Worm (Caenorhabditis elegans) whole organism, young adult: ENCODE data around the gene atf-6.

Source experiments
- B0019.2 ChIP-seq: fragments of 200-800 bp; sonication (Bioruptor generic); conservative IDR thresholded peaks from 2 replicates; pipeline ENCODE4 v1.3.6; 2022; ENCODE audit warnings: missing genetic modification reagents, missing genetic modification characterization, missing compliant biosample characterization
- F49E8.2 ChIP-seq: sonication (generic microtip); optimal IDR thresholded peaks from 3 replicates; lab custom pipeline; 2017; ENCODE audit warnings: missing genetic modification characterization, mild to moderate bottlenecking, missing compliant biosample characterization, antibody characterized with exemption, moderate library complexity; ENCODE audit not compliant: insufficient read depth
- F57A8.1 ChIP-seq: fragments of 200-800 bp; sonication (Bioruptor generic); optimal IDR thresholded peaks from 2 replicates; lab custom pipeline; 2018; ENCODE audit warnings: mild to moderate bottlenecking, missing genetic modification characterization, moderate library complexity, missing compliant biosample characterization
- Y53F4B.3 ChIP-seq: fragments of 200-800 bp; sonication (Bioruptor generic); IDR thresholded peaks from 2 replicates; pipeline ENCODE4 v1.3.6; 2022; ENCODE audit warnings: missing genetic modification reagents, missing genetic modification characterization, missing compliant biosample characterization
- Y79H2A.3 ChIP-seq: fragments of 200-800 bp; sonication (Bioruptor generic); conservative IDR thresholded peaks from 2 replicates; pipeline ENCODE4 v1.3.6; 2022; ENCODE audit warnings: missing genetic modification reagents, missing genetic modification characterization, missing compliant biosample characterization
- ZK185.1 ChIP-seq: sonication (generic microtip); optimal IDR thresholded peaks from 2 replicates; lab custom pipeline; 2016; ENCODE audit warnings: mild to moderate bottlenecking, missing genetic modification characterization, missing compliant biosample characterization; ENCODE audit not compliant: poor library complexity, severe bottlenecking
- atf-7 ChIP-seq: sonication (generic microtip); optimal IDR thresholded peaks from 2 replicates; lab custom pipeline; 2017; ENCODE audit warnings: mild to moderate bottlenecking, missing genetic modification characterization, missing compliant biosample characterization
- attf-3 ChIP-seq: fragments of 200-800 bp; sonication (Bioruptor generic); conservative IDR thresholded peaks from 2 replicates; pipeline ENCODE4 v1.3.6; 2022; ENCODE audit warnings: missing genetic modification reagents, missing genetic modification characterization, missing compliant biosample characterization
- attf-5 ChIP-seq: fragments of 200-800 bp; sonication (Bioruptor generic); optimal IDR thresholded peaks from 2 replicates; lab custom pipeline; 2018; ENCODE audit warnings: mild to moderate bottlenecking, missing genetic modification characterization, missing compliant biosample characterization
- attf-6 ChIP-seq: fragments of 200-800 bp; sonication (Bioruptor generic); IDR thresholded peaks from 2 replicates; pipeline ENCODE4 v1.3.6; 2022; ENCODE audit warnings: missing genetic modification reagents, missing genetic modification characterization, missing compliant biosample characterization
- ccch-3 ChIP-seq: fragments of 200-800 bp; sonication (Bioruptor generic); optimal IDR thresholded peaks from 2 replicates; lab custom pipeline; 2018; ENCODE audit warnings: mild to moderate bottlenecking, missing genetic modification characterization, missing compliant biosample characterization
- cebp-1 ChIP-seq, 2 experiments: fragments of 200-800 bp in 1 of 2; sonication (Bioruptor generic) in 1 of 2; sonication (generic microtip) in 1 of 2; IDR thresholded peaks in 1 of 2; optimal IDR thresholded peaks in 1 of 2; 2 replicates each; pipeline versions ENCODE4 v1.3.6 to Lab custom; 2017 to 2022; ENCODE audit warnings: missing compliant biosample characterization in 2 of 2, missing genetic modification characterization in 2 of 2, mild to moderate bottlenecking in 1 of 2, missing genetic modification reagents in 1 of 2, moderate library complexity in 1 of 2
- cebp-2 ChIP-seq: fragments of 200-800 bp; sonication (Bioruptor generic); IDR thresholded peaks from 2 replicates; pipeline ENCODE4 v1.3.6; 2022; ENCODE audit warnings: missing genetic modification characterization, missing compliant biosample characterization
- ceh-100 ChIP-seq: fragments of 200-800 bp; sonication (Bioruptor generic); IDR thresholded peaks from 2 replicates; pipeline ENCODE4 v1.3.6; 2022; ENCODE audit warnings: missing genetic modification reagents, missing genetic modification characterization, missing compliant biosample characterization
- ceh-40 ChIP-seq: fragments of 200-800 bp; sonication (Bioruptor generic); IDR thresholded peaks from 2 replicates; pipeline ENCODE4 v1.3.6; 2022; ENCODE audit warnings: missing genetic modification characterization, missing compliant biosample characterization
- dox-1 ChIP-seq: fragments of 200-800 bp; sonication (Bioruptor generic); IDR thresholded peaks from 2 replicates; pipeline ENCODE4 v1.3.6; 2022; ENCODE audit warnings: missing genetic modification reagents, missing genetic modification characterization, missing compliant biosample characterization
- ekl-4 ChIP-seq: fragments of 200-800 bp; sonication (Bioruptor generic); IDR thresholded peaks from 2 replicates; pipeline ENCODE4 v1.3.6; 2022; ENCODE audit warnings: missing genetic modification reagents, missing genetic modification characterization, missing compliant biosample characterization
- gei-17 ChIP-seq: fragments of 200-800 bp; sonication (Bioruptor generic); optimal IDR thresholded peaks from 2 replicates; lab custom pipeline; 2018; ENCODE audit warnings: mild to moderate bottlenecking, missing genetic modification characterization, missing compliant biosample characterization
- hlh-12 ChIP-seq: sonication (generic microtip); optimal IDR thresholded peaks from 2 replicates; lab custom pipeline; 2016; ENCODE audit warnings: missing genetic modification characterization, missing compliant biosample characterization
- hlh-26 ChIP-seq: fragments of 200-800 bp; sonication (Bioruptor generic); conservative IDR thresholded peaks from 2 replicates; pipeline ENCODE4 v1.3.6; 2022; ENCODE audit warnings: missing genetic modification reagents, missing genetic modification characterization, missing compliant biosample characterization
- let-607 ChIP-seq, 2 experiments: fragments of 200-800 bp in 1 of 2; sonication (Bioruptor generic) in 1 of 2; sonication (generic microtip) in 1 of 2; optimal IDR thresholded peaks; 2 replicates each; lab custom pipeline; 2016 to 2018; ENCODE audit warnings: mild to moderate bottlenecking in 2 of 2, missing compliant biosample characterization in 2 of 2, missing genetic modification characterization in 2 of 2, moderate library complexity in 2 of 2, missing genotype in 1 of 2
- madf-10 ChIP-seq: sonication (generic microtip); optimal IDR thresholded peaks from 2 replicates; lab custom pipeline; 2016; ENCODE audit warnings: mild to moderate bottlenecking, missing genetic modification characterization, missing compliant biosample characterization
- madf-3 ChIP-seq: fragments of 200-800 bp; sonication (Bioruptor generic); IDR thresholded peaks from 2 replicates; pipeline ENCODE4 v1.3.6; 2022; ENCODE audit warnings: missing genetic modification reagents, missing genetic modification characterization, missing compliant biosample characterization
- madf-6 ChIP-seq: fragments of 200-800 bp; sonication (Bioruptor generic); IDR thresholded peaks from 2 replicates; pipeline ENCODE4 v1.3.6; 2022; ENCODE audit warnings: missing genetic modification reagents, missing genetic modification characterization, missing compliant biosample characterization
- mcd-1 ChIP-seq: fragments of 200-800 bp; sonication (Bioruptor generic); IDR thresholded peaks from 2 replicates; pipeline ENCODE4 v1.3.6; 2022; ENCODE audit warnings: missing genetic modification reagents, missing genetic modification characterization, missing compliant biosample characterization
- mel-28 ChIP-seq: sonication (generic microtip); optimal IDR thresholded peaks from 2 replicates; lab custom pipeline; 2016; ENCODE audit warnings: borderline replicate concordance, mild to moderate bottlenecking, missing genetic modification characterization, missing compliant biosample characterization
- nfya-1 ChIP-seq: sonication (generic microtip); optimal IDR thresholded peaks from 2 replicates; lab custom pipeline; 2017; ENCODE audit warnings: antibody characterized with exemption, missing compliant biosample characterization, missing genetic modification characterization, borderline replicate concordance; ENCODE audit not compliant: insufficient read depth
- nhr-179 ChIP-seq: sonication (generic microtip); optimal IDR thresholded peaks from 2 replicates; lab custom pipeline; 2016; ENCODE audit warnings: mild to moderate bottlenecking, missing genetic modification characterization, missing compliant biosample characterization
- nhr-27 ChIP-seq: fragments of 200-800 bp; sonication (Bioruptor generic); optimal IDR thresholded peaks from 2 replicates; lab custom pipeline; 2018; ENCODE audit warnings: mild to moderate bottlenecking, missing genetic modification characterization, moderate library complexity, missing compliant biosample characterization
- nhr-80 ChIP-seq: sonication (generic microtip); optimal IDR thresholded peaks from 2 replicates; lab custom pipeline; 2016; ENCODE audit warnings: missing genetic modification characterization, missing compliant biosample characterization
- pha-4 ChIP-seq: fragments of 150-350 bp; sonication (generic microtip); optimal IDR thresholded peaks from 2 replicates; lab custom pipeline; 2014; ENCODE audit warnings: missing biosample characterization, missing genetic modification reagents, missing genetic modification characterization
- repo-1 ChIP-seq: sonication (generic microtip); optimal IDR thresholded peaks from 2 replicates; lab custom pipeline; 2017; ENCODE audit warnings: mild to moderate bottlenecking, missing genetic modification characterization, missing compliant biosample characterization
- rpc-1 ChIP-seq, 2 experiments: fragments of 150-350 bp in 1 of 2; sonication (generic microtip) in 1 of 2; optimal IDR thresholded peaks; 2 replicates each; lab custom pipeline; 2014 to 2018; ENCODE audit warnings: missing biosample characterization in 1 of 2, missing genetic modification characterization in 1 of 2, missing genetic modification reagents in 1 of 2, missing genotype in 1 of 2
- sea-2 ChIP-seq: fragments of 200-800 bp; sonication (Bioruptor generic); IDR thresholded peaks from 2 replicates; pipeline ENCODE4 v1.3.6; 2022; ENCODE audit warnings: missing genetic modification characterization, missing compliant biosample characterization
- snpc-4 ChIP-seq, 5 experiments: fragments of 150-350 bp in 1 of 5; sonication (generic microtip) in 4 of 5; optimal IDR thresholded peaks; 2 replicates each; lab custom pipeline; 2014 to 2018; ENCODE audit warnings: missing genetic modification characterization in 5 of 5, missing biosample characterization in 3 of 5, antibody characterized with exemption in 2 of 5, mild to moderate bottlenecking in 2 of 5, missing compliant biosample characterization in 2 of 5, missing genotype in 2 of 5, moderate library complexity in 2 of 5, missing genetic modification reagents in 1 of 5
- sptf-2 ChIP-seq: fragments of 200-800 bp; sonication (Bioruptor generic); optimal IDR thresholded peaks from 2 replicates; lab custom pipeline; 2018; ENCODE audit warnings: mild to moderate bottlenecking, missing genetic modification characterization, missing compliant biosample characterization
- tbp1 ChIP-seq: fragments of 200-800 bp; sonication (Bioruptor generic); optimal IDR thresholded peaks from 2 replicates; lab custom pipeline; 2018; ENCODE audit warnings: mild to moderate bottlenecking, missing genetic modification characterization, missing compliant biosample characterization
- unc-62 ChIP-seq: fragments of 150-350 bp; optimal IDR thresholded peaks from 2 replicates; lab custom pipeline; 2014; ENCODE audit warnings: missing biosample characterization, missing genetic modification reagents, missing genetic modification characterization
- zfh-2 ChIP-seq: fragments of 200-800 bp; sonication (Bioruptor generic); conservative IDR thresholded peaks from 2 replicates; pipeline ENCODE4 v1.3.6; 2022; ENCODE audit warnings: missing genetic modification reagents, missing genetic modification characterization, missing compliant biosample characterization
- zim-3 ChIP-seq: sonication (generic microtip); optimal IDR thresholded peaks from 2 replicates; lab custom pipeline; 2017; ENCODE audit warnings: mild to moderate bottlenecking, missing genetic modification characterization, moderate library complexity, missing compliant biosample characterization
- ztf-22 ChIP-seq: fragments of 200-800 bp; sonication (Bioruptor generic); optimal IDR thresholded peaks from 2 replicates; lab custom pipeline; 2018; ENCODE audit warnings: mild to moderate bottlenecking, missing genetic modification characterization, moderate library complexity, missing compliant biosample characterization
- ztf-25 ChIP-seq: fragments of 200-800 bp; sonication (Bioruptor generic); IDR thresholded peaks from 2 replicates; pipeline ENCODE4 v1.3.6; 2022; ENCODE audit warnings: missing genetic modification reagents, missing genetic modification characterization, missing compliant biosample characterization
- ztf-28 ChIP-seq: fragments of 200-800 bp; sonication (Bioruptor generic); IDR thresholded peaks from 2 replicates; pipeline ENCODE4 v1.3.6; 2022; ENCODE audit warnings: missing genetic modification reagents, missing genetic modification characterization, missing compliant biosample characterization

Gene atf-6

DNA sequence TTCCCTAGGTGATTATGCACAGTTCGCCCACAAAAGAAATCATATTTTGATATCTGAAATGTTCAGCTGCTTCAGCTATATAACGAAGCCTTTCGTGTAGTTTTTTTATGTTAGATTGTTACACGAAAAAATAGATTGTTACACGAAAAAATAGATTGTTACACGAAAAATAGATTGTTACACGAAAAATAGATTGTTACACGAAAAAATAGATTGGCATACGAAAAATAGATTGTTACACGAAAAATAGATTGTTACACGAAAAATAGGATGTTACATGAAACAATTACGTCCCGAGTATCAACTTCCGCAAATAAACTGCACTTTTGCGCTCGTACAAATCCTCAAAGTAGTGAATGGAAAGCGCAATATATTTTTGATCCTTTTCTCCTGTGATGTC, 21.8 kb downstream of the atf-6 start:
- TF ChIP-seq Y53F4B.3 (GFP tag; lab: Robert Waterston, UW): peak; percentile 97; the same call in 1 of the 2 replicates
- 0 out of 2 replicates have a peak, but pooled peaks have one; percentile 17 for TF ChIP-seq Y79H2A.3
- TF ChIP-seq, all 124 proteins: peak for 2; not testable (repeated sequence) for 122

DNA sequence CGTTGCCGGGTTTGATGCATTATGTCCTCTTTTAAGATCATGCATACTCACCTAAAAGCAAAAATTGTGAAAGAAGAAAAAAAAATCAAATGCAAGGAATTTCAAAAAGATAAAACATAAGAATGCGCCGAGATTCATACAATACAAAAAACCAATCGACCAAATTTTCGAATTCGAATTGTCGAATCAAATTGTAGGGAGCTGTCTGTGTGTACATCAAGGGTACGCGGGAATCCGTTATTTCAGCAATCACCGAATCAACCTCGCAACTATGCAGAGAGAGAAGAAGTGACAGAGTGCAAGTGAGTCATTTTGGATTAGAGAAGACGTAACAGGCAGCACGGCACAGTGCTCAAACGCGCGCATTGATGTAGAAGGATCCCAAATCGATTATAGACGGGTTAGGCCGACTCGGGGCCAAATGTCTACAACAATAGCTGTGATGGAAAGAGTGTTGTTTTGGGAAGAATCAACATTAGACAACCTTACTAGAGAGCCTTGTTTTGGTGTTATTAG, 22.6 kb downstream of the atf-6 start, which contains the start of gene sdz-19:
Gene sdz-19, minus strand, starts transcription at position 51 of the 516 bp plus-strand sequence.
- no peak for TF ChIP-seq nhr-27 (tag; lab: Kevin White, UChicago)
- TF ChIP-seq mcd-1: no peak
- no peak for TF ChIP-seq hlh-12 (tag; lab: Kevin White, UChicago)
- no peak for TF ChIP-seq madf-3 (GFP tag; lab: Robert Waterston, UW)
- TF ChIP-seq rpc-1 (optimal IDR thresholded peaks at IDR 0.05; lab: Kevin White, UChicago): no peak
- TF ChIP-seq rpc-1 (tag; optimal IDR thresholded peaks at IDR 0.05; lab: Kevin White, UChicago): no peak
- no peak for TF ChIP-seq ztf-25 (GFP tag; lab: Robert Waterston, UW)
- no peak for TF ChIP-seq ztf-28
- TF ChIP-seq ekl-4: peak; percentile 36; the same call in 1 of the 2 replicates
- TF ChIP-seq cebp-1 (GFP tag; IDR thresholded peaks at IDR 0.05; lab: Robert Waterston, UW): no peak
- TF ChIP-seq cebp-1 (tag; optimal IDR thresholded peaks at IDR 0.05; lab: Kevin White, UChicago): peak; percentile 27
- 0 out of 2 replicates have a peak, but pooled peaks have one; percentile 22 for TF ChIP-seq attf-6 (GFP tag; lab: Robert Waterston, UW)
- peak; percentile 1 for TF ChIP-seq repo-1
- no peak for TF ChIP-seq sptf-2 (GFP tag; lab: Kevin White, UChicago)
- TF ChIP-seq cebp-2 (GFP tag; lab: Robert Waterston, UW): 0 out of 2 replicates have a peak, but pooled peaks have one; percentile 25
- TF ChIP-seq zim-3 (tag; lab: Kevin White, UChicago): peak; percentile 57
- no peak for TF ChIP-seq F49E8.2 (tag; lab: Kevin White, UChicago)
- no peak for TF ChIP-seq attf-5
- TF ChIP-seq pha-4 (tag; lab: Kevin White, UChicago): no peak
- TF ChIP-seq nhr-179 (tag; lab: Kevin White, UChicago): no peak
- TF ChIP-seq ccch-3 (GFP tag; lab: Kevin White, UChicago): no peak
- TF ChIP-seq F57A8.1 (GFP tag; lab: Kevin White, UChicago): no peak
- TF ChIP-seq zfh-2: no peak
- no peak for TF ChIP-seq sea-2
- TF ChIP-seq B0019.2 (GFP tag; lab: Robert Waterston, UW): no peak
- no peak for TF ChIP-seq attf-3 (GFP tag; lab: Robert Waterston, UW)
- TF ChIP-seq gei-17 (GFP tag; lab: Kevin White, UChicago): no peak
- TF ChIP-seq madf-6 (GFP tag; lab: Robert Waterston, UW): peak; percentile 32; the same call in 1 of the 2 replicates

DNA sequence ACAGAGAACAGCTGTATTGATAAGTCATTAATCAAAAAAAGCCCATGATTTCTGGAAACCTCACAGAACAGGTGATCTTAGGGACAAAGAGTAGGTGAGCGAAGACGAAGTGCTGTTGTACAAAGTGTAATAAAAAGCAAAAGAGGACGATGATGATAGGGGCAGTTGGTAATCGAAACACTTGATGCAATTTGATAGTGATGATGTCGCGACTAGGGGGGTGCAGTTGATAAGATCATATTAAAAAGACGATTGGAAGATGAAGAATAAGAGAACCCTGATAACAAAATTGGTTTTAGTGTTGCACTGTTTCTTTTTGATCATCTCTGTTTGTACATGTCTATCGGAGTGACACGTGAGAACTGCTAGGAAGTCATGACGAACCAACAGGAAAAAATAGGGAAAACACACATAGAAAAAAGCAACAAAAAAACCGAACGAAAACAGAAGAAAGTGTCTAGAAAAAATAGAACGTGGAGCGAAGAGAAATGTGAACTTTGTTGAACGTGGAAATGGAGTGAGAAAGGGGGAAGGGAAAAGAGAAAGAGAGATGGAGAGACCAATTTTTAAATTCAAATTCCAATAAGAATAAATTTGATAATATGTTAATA, 28.7 kb downstream of the atf-6 start:
- no peak for TF ChIP-seq unc-62 (GFP tag; lab: Kevin White, UChicago)
- no peak for TF ChIP-seq mel-28 (tag; lab: Kevin White, UChicago)
- no peak for TF ChIP-seq snpc-4 (GFP tag; optimal IDR thresholded peaks at IDR 0.05; lab: Kevin White, UChicago)
- peak in 1 of 4 experiments; percentile 6 for TF ChIP-seq snpc-4 (tag; optimal IDR thresholded peaks at IDR 0.05; lab: Kevin White, UChicago)
- peak; percentile 18; the same call in 1 of the 2 replicates for TF ChIP-seq dox-1 (GFP tag; lab: Robert Waterston, UW)
- TF ChIP-seq atf-7 (tag; lab: Kevin White, UChicago): peak; percentile 74
- peak; percentile 95 for TF ChIP-seq nhr-80 (tag; lab: Kevin White, UChicago)
- peak in 1 of 2 experiments; percentile 23 for TF ChIP-seq let-607 (tag; optimal IDR thresholded peaks at IDR 0.05; lab: Kevin White, UChicago)
- TF ChIP-seq tbp1: peak; percentile 29
- TF ChIP-seq nfya-1: no peak
- TF ChIP-seq ztf-22 (GFP tag; lab: Kevin White, UChicago): peak; percentile 77
- peak; percentile 28 for TF ChIP-seq ZK185.1 (tag; lab: Kevin White, UChicago)
- no peak for TF ChIP-seq hlh-26 (GFP tag; lab: Robert Waterston, UW)
- TF ChIP-seq madf-10 (tag; lab: Kevin White, UChicago): peak; percentile 17
- no peak for TF ChIP-seq ceh-100 (GFP tag; lab: Robert Waterston, UW)
- TF ChIP-seq ceh-40 (GFP tag; lab: Robert Waterston, UW): no peak
